Worm (Caenorhabditis elegans) whole organism, young adult: ENCODE data around the gene tbcc-1.

Experiments
- B0336.3 ChIP-seq: fragments of 200-800 bp; sonication (Bioruptor generic); IDR thresholded peaks from 2 replicates; pipeline ENCODE4 v1.3.6; 2022; ENCODE audit warnings: missing genetic modification characterization, missing compliant biosample characterization
- F49E8.2 ChIP-seq: sonication (generic microtip); optimal IDR thresholded peaks from 3 replicates; lab custom pipeline; 2017; ENCODE audit warnings: missing genetic modification characterization, mild to moderate bottlenecking, missing compliant biosample characterization, antibody characterized with exemption, moderate library complexity; ENCODE audit not compliant: insufficient read depth
- ZK185.1 ChIP-seq: sonication (generic microtip); optimal IDR thresholded peaks from 2 replicates; lab custom pipeline; 2016; ENCODE audit warnings: mild to moderate bottlenecking, missing genetic modification characterization, missing compliant biosample characterization; ENCODE audit not compliant: poor library complexity, severe bottlenecking
- ama-1 ChIP-seq, 3 experiments: fragments of 150-350 bp in 1 of 3; sonication (generic microtip) in 2 of 3; optimal IDR thresholded peaks; 2 replicates each; lab custom pipeline; 2014 to 2018; ENCODE audit warnings: missing biosample characterization in 2 of 3, missing genetic modification characterization in 2 of 3, missing genetic modification reagents in 2 of 3
- attf-6 ChIP-seq: fragments of 200-800 bp; sonication (Bioruptor generic); IDR thresholded peaks from 2 replicates; pipeline ENCODE4 v1.3.6; 2022; ENCODE audit warnings: missing genetic modification reagents, missing genetic modification characterization, missing compliant biosample characterization
- chd-7 ChIP-seq: sonication (generic microtip); optimal IDR thresholded peaks from 2 replicates; lab custom pipeline; 2016; ENCODE audit warnings: mild to moderate bottlenecking, missing genetic modification characterization, moderate library complexity, missing compliant biosample characterization
- dox-1 ChIP-seq: fragments of 200-800 bp; sonication (Bioruptor generic); IDR thresholded peaks from 2 replicates; pipeline ENCODE4 v1.3.6; 2022; ENCODE audit warnings: missing genetic modification reagents, missing genetic modification characterization, missing compliant biosample characterization
- ets-4 ChIP-seq: fragments of 200-800 bp; sonication (Bioruptor generic); optimal IDR thresholded peaks from 2 replicates; lab custom pipeline; 2018; ENCODE audit warnings: mild to moderate bottlenecking, missing genetic modification characterization, missing compliant biosample characterization
- him-1 ChIP-seq: sonication (generic microtip); optimal IDR thresholded peaks from 2 replicates; lab custom pipeline; 2016; ENCODE audit warnings: missing genotype, missing genetic modification reagents, missing genetic modification characterization, missing compliant biosample characterization
- nfya-1 ChIP-seq: sonication (generic microtip); optimal IDR thresholded peaks from 2 replicates; lab custom pipeline; 2017; ENCODE audit warnings: antibody characterized with exemption, missing compliant biosample characterization, missing genetic modification characterization, borderline replicate concordance; ENCODE audit not compliant: insufficient read depth
- nhr-90 ChIP-seq: sonication (generic microtip); optimal IDR thresholded peaks from 2 replicates; lab custom pipeline; 2016; ENCODE audit warnings: missing genotype, mild to moderate bottlenecking, missing genetic modification characterization, missing compliant biosample characterization
- sea-2 ChIP-seq: fragments of 200-800 bp; sonication (Bioruptor generic); IDR thresholded peaks from 2 replicates; pipeline ENCODE4 v1.3.6; 2022; ENCODE audit warnings: missing genetic modification characterization, missing compliant biosample characterization
- snpc-4 ChIP-seq, 5 experiments: fragments of 150-350 bp in 1 of 5; sonication (generic microtip) in 4 of 5; optimal IDR thresholded peaks; 2 replicates each; lab custom pipeline; 2014 to 2018; ENCODE audit warnings: missing genetic modification characterization in 5 of 5, missing biosample characterization in 3 of 5, antibody characterized with exemption in 2 of 5, mild to moderate bottlenecking in 2 of 5, missing compliant biosample characterization in 2 of 5, missing genotype in 2 of 5, moderate library complexity in 2 of 5, missing genetic modification reagents in 1 of 5
- ztf-26 ChIP-seq: sonication (generic microtip); optimal IDR thresholded peaks from 2 replicates; lab custom pipeline; 2017; ENCODE audit warnings: missing genetic modification characterization, missing compliant biosample characterization

- TF ChIP-seq F49E8.2 (tag; lab: Kevin White, UChicago) (no peak), him-1 (no peak), B0336.3 (GFP tag; lab: Robert Waterston, UW) (no peak), dox-1 (GFP tag; lab: Robert Waterston, UW) (no peak), ZK185.1 (tag; lab: Kevin White, UChicago) (no peak), chd-7 (tag; lab: Kevin White, UChicago) (no peak), ztf-26 (no peak), nfya-1 (no peak), ama-1 (optimal IDR thresholded peaks at IDR 0.05; lab: Kevin White, UChicago) (no peak), ama-1 (GFP tag; optimal IDR thresholded peaks at IDR 0.05; lab: Kevin White, UChicago) (no peak), sea-2 (GFP tag; lab: Robert Waterston, UW) (no peak), snpc-4 (GFP tag; optimal IDR thresholded peaks at IDR 0.05; lab: Kevin White, UChicago) (no peak), snpc-4 (tag; optimal IDR thresholded peaks at IDR 0.05; lab: Kevin White, UChicago) (no peak), nhr-90 (tag; lab: Kevin White, UChicago) (no peak), attf-6 (GFP tag; lab: Robert Waterston, UW) (no peak), ets-4 (GFP tag; lab: Kevin White, UChicago) (no peak)
Observed at ce11 chrIII:2758092-2758491, 30.1 kb upstream of the tbcc-1 start.
